Fruit fly (Drosophila melanogaster): ENCODE measurements around the gene capt.

The capt gene

dm6 chr2L:1123078-1123818 is 34.8 kb downstream of the capt start (continued):
- TF ChIP-seq Elba2 (GFP tag; optimal IDR thresholded peaks at IDR 0.05) (no peak), wor (GFP tag; IDR thresholded peaks at IDR 0.05) (no peak), MESR4 (GFP tag; optimal IDR thresholded peaks at IDR 0.05) (no peak), HHEX (GFP tag; optimal IDR thresholded peaks at IDR 0.05) (no peak), CG8765 (GFP tag; IDR thresholded peaks at IDR 0.05) (no peak), psq (GFP tag; optimal IDR thresholded peaks at IDR 0.05) (no peak), ato (GFP tag; IDR thresholded peaks at IDR 0.05; ENCODE audit: partially characterized antibody) (no peak), PHDP (tag; optimal IDR thresholded peaks at IDR 0.05) (peak; percentile 65), toy (GFP tag; IDR thresholded peaks at IDR 0.05) (no peak), lab (GFP tag; optimal IDR thresholded peaks at IDR 0.05) (peak; percentile 63), Max (GFP tag; optimal IDR thresholded peaks at IDR 0.05) (peak; percentile 47), CG32532 (GFP tag; IDR thresholded peaks at IDR 0.05) (no peak), Scr (GFP tag; IDR thresholded peaks at IDR 0.05; ENCODE audit: partially characterized antibody) (no peak), CG31365 (tag; optimal IDR thresholded peaks at IDR 0.05) (peak; percentile 1), pros (GFP tag; optimal IDR thresholded peaks at IDR 0.05) (no peak), kah (GFP tag; optimal IDR thresholded peaks at IDR 0.05) (no peak), CG12659 (GFP tag; optimal IDR thresholded peaks at IDR 0.05) (no peak), pfk (GFP tag; optimal IDR thresholded peaks at IDR 0.05) (no peak), CG2129 (GFP tag; IDR thresholded peaks at IDR 0.05; ENCODE audit: partially characterized antibody) (no peak), Rx (GFP tag; IDR thresholded peaks at IDR 0.05) (no peak), MBD-R2 (GFP tag; IDR thresholded peaks at IDR 0.05) (no peak), CG11723 (GFP tag; optimal IDR thresholded peaks at IDR 0.05) (peak; percentile 28), hbn (GFP tag; IDR thresholded peaks at IDR 0.05; ENCODE audit: partially characterized antibody) (no peak), Atf-2 (GFP tag; optimal IDR thresholded peaks at IDR 0.05) (no peak), fu2 (GFP tag; optimal IDR thresholded peaks at IDR 0.05) (no peak), phol (tag; optimal IDR thresholded peaks at IDR 0.05) (peak; percentile 22), BtbVII (GFP tag; optimal IDR thresholded peaks at IDR 0.05) (peak; percentile 33), CG43689 (GFP tag; IDR thresholded peaks at IDR 0.05) (no peak), run (tag; optimal IDR thresholded peaks at IDR 0.05) (peak; percentile 5), GATAe (GFP tag; conservative IDR thresholded peaks at IDR 0.05) (no peak), Eip74EF (GFP tag; optimal IDR thresholded peaks at IDR 0.05) (peak in 1 of 2 experiments; percentile 74), fd64A (GFP tag; optimal IDR thresholded peaks at IDR 0.05) (peak; percentile 57), Dbx (GFP tag; IDR thresholded peaks at IDR 0.05) (no peak), eve (GFP tag; optimal IDR thresholded peaks at IDR 0.05) (no peak), abd-A (tag; optimal IDR thresholded peaks at IDR 0.05) (peak; percentile 22), CG11695 (GFP tag; IDR thresholded peaks at IDR 0.05) (no peak), salm (tag; optimal IDR thresholded peaks at IDR 0.05) (peak; percentile 50), CG13894 (tag; optimal IDR thresholded peaks at IDR 0.05) (peak; percentile 34), br (optimal IDR thresholded peaks at IDR 0.05) (no peak), ara (GFP tag; IDR thresholded peaks at IDR 0.05) (peak; percentile 59; the same call in 1 of the 2 replicates), ham (GFP tag; IDR thresholded peaks at IDR 0.05) (no peak), sim (GFP tag; IDR thresholded peaks at IDR 0.05) (no peak), vnd (GFP tag; IDR thresholded peaks at IDR 0.05; ENCODE audit: partially characterized antibody) (no peak), CG9817 (tag; optimal IDR thresholded peaks at IDR 0.05) (no peak), Hand (GFP tag; optimal IDR thresholded peaks at IDR 0.05) (no peak), tup (GFP tag; optimal IDR thresholded peaks at IDR 0.05) (no peak), onecut (GFP tag; IDR thresholded peaks at IDR 0.05) (no peak), gcm2 (GFP tag; optimal IDR thresholded peaks at IDR 0.05) (no peak), CG3847 (GFP tag; IDR thresholded peaks at IDR 0.05) (no peak), grau (tag; optimal IDR thresholded peaks at IDR 0.05) (peak; percentile 28)
